Worm (Caenorhabditis elegans) whole organism, young adult: ENCODE measurements around the gene acs-11.
"Not testable (repeated sequence)": the region's sequence is repeated elsewhere in the genome, so short reads cannot be mapped to it uniquely, and the experiment has no call there.

Source experiments
- B0019.2 ChIP-seq: fragments of 200-800 bp; sonication (Bioruptor generic); conservative IDR thresholded peaks from 2 replicates; pipeline ENCODE4 v1.3.6; 2022; ENCODE audit warnings: missing genetic modification reagents, missing genetic modification characterization, missing compliant biosample characterization
- C17E4.6 ChIP-seq: fragments of 200-800 bp; sonication (Bioruptor generic); IDR thresholded peaks from 2 replicates; pipeline ENCODE4 v1.3.6; 2022; ENCODE audit warnings: missing genetic modification reagents, missing genetic modification characterization, missing compliant biosample characterization
- F49E8.2 ChIP-seq: sonication (generic microtip); optimal IDR thresholded peaks from 3 replicates; lab custom pipeline; 2017; ENCODE audit warnings: missing genetic modification characterization, mild to moderate bottlenecking, missing compliant biosample characterization, antibody characterized with exemption, moderate library complexity; ENCODE audit not compliant: insufficient read depth
- Y53F4B.3 ChIP-seq: fragments of 200-800 bp; sonication (Bioruptor generic); IDR thresholded peaks from 2 replicates; pipeline ENCODE4 v1.3.6; 2022; ENCODE audit warnings: missing genetic modification reagents, missing genetic modification characterization, missing compliant biosample characterization
- Y53G8AR.9 ChIP-seq: fragments of 200-800 bp; sonication (Bioruptor generic); conservative IDR thresholded peaks from 2 replicates; pipeline ENCODE4 v1.3.6; 2022; ENCODE audit warnings: missing genetic modification reagents, missing genetic modification characterization, missing compliant biosample characterization
- Y67H2A.10 ChIP-seq: fragments of 200-800 bp; sonication (Bioruptor generic); conservative IDR thresholded peaks from 2 replicates; pipeline ENCODE4 v1.3.6; 2022; ENCODE audit warnings: missing genetic modification reagents, missing genetic modification characterization, missing compliant biosample characterization
- Y79H2A.3 ChIP-seq: fragments of 200-800 bp; sonication (Bioruptor generic); conservative IDR thresholded peaks from 2 replicates; pipeline ENCODE4 v1.3.6; 2022; ENCODE audit warnings: missing genetic modification reagents, missing genetic modification characterization, missing compliant biosample characterization
- Y95B8A.8 ChIP-seq: fragments of 200-800 bp; sonication (Bioruptor generic); IDR thresholded peaks from 2 replicates; pipeline ENCODE4 v1.3.6; 2022; ENCODE audit warnings: missing genetic modification reagents, missing genetic modification characterization, missing compliant biosample characterization
- athp-1 ChIP-seq: sonication (generic microtip); optimal IDR thresholded peaks from 2 replicates; lab custom pipeline; 2017; ENCODE audit warnings: mild to moderate bottlenecking, missing genetic modification characterization, missing compliant biosample characterization
- attf-5 ChIP-seq: fragments of 200-800 bp; sonication (Bioruptor generic); optimal IDR thresholded peaks from 2 replicates; lab custom pipeline; 2018; ENCODE audit warnings: mild to moderate bottlenecking, missing genetic modification characterization, missing compliant biosample characterization
- attf-6 ChIP-seq: fragments of 200-800 bp; sonication (Bioruptor generic); IDR thresholded peaks from 2 replicates; pipeline ENCODE4 v1.3.6; 2022; ENCODE audit warnings: missing genetic modification reagents, missing genetic modification characterization, missing compliant biosample characterization
- bed-2 ChIP-seq: fragments of 200-800 bp; sonication (Bioruptor generic); IDR thresholded peaks from 2 replicates; pipeline ENCODE4 v1.3.6; 2022; ENCODE audit warnings: missing genetic modification reagents, missing genetic modification characterization, missing compliant biosample characterization
- cebp-1 ChIP-seq, 2 experiments: fragments of 200-800 bp in 1 of 2; sonication (Bioruptor generic) in 1 of 2; sonication (generic microtip) in 1 of 2; IDR thresholded peaks in 1 of 2; optimal IDR thresholded peaks in 1 of 2; 2 replicates each; pipeline versions ENCODE4 v1.3.6 to Lab custom; 2017 to 2022; ENCODE audit warnings: missing compliant biosample characterization in 2 of 2, missing genetic modification characterization in 2 of 2, mild to moderate bottlenecking in 1 of 2, missing genetic modification reagents in 1 of 2, moderate library complexity in 1 of 2
- ceh-27 ChIP-seq: fragments of 200-800 bp; sonication (Bioruptor generic); optimal IDR thresholded peaks from 2 replicates; lab custom pipeline; 2018; ENCODE audit warnings: mild to moderate bottlenecking, missing genetic modification characterization, moderate library complexity, missing compliant biosample characterization
- ceh-91 ChIP-seq: fragments of 200-800 bp; sonication (Bioruptor generic); IDR thresholded peaks from 2 replicates; pipeline ENCODE4 v1.3.6; 2022; ENCODE audit warnings: missing genetic modification reagents, missing genetic modification characterization, missing compliant biosample characterization
- die-1 ChIP-seq: sonication (generic microtip); optimal IDR thresholded peaks from 2 replicates; lab custom pipeline; 2016; ENCODE audit warnings: missing genotype, mild to moderate bottlenecking, missing genetic modification characterization, missing compliant biosample characterization
- dox-1 ChIP-seq: fragments of 200-800 bp; sonication (Bioruptor generic); IDR thresholded peaks from 2 replicates; pipeline ENCODE4 v1.3.6; 2022; ENCODE audit warnings: missing genetic modification reagents, missing genetic modification characterization, missing compliant biosample characterization
- efl-1 ChIP-seq: fragments of 150-350 bp; optimal IDR thresholded peaks from 2 replicates; lab custom pipeline; 2014; ENCODE audit warnings: missing biosample characterization, missing genetic modification reagents, missing genetic modification characterization
- hsf-1 ChIP-seq: fragments of 200-800 bp; sonication (Bioruptor generic); IDR thresholded peaks from 2 replicates; pipeline ENCODE4 v1.3.6; 2022; ENCODE audit warnings: missing genetic modification reagents, missing genetic modification characterization, missing compliant biosample characterization
- let-526 ChIP-seq: fragments of 200-800 bp; sonication (Bioruptor generic); IDR thresholded peaks from 2 replicates; pipeline ENCODE4 v1.3.6; 2022; ENCODE audit warnings: missing genetic modification reagents, missing genetic modification characterization, missing compliant biosample characterization
- let-607 ChIP-seq, 2 experiments: fragments of 200-800 bp in 1 of 2; sonication (Bioruptor generic) in 1 of 2; sonication (generic microtip) in 1 of 2; optimal IDR thresholded peaks; 2 replicates each; lab custom pipeline; 2016 to 2018; ENCODE audit warnings: mild to moderate bottlenecking in 2 of 2, missing compliant biosample characterization in 2 of 2, missing genetic modification characterization in 2 of 2, moderate library complexity in 2 of 2, missing genotype in 1 of 2
- lin-26 ChIP-seq: fragments of 200-800 bp; sonication (Bioruptor generic); IDR thresholded peaks from 2 replicates; pipeline ENCODE4 v1.3.6; 2022; ENCODE audit warnings: missing genetic modification reagents, missing genetic modification characterization, missing compliant biosample characterization
- lin-35 ChIP-seq, 3 experiments: fragments of 150-350 bp in 2 of 3; sonication (generic microtip) in 1 of 3; optimal IDR thresholded peaks; 2 replicates each; lab custom pipeline; 2014 to 2018; ENCODE audit warnings: missing biosample characterization in 3 of 3, missing genetic modification characterization in 3 of 3, missing genetic modification reagents in 3 of 3
- lin-40 ChIP-seq: sonication (generic microtip); optimal IDR thresholded peaks from 2 replicates; lab custom pipeline; 2016; ENCODE audit warnings: missing genetic modification characterization, mild to moderate bottlenecking, missing compliant biosample characterization, missing genotype, missing genetic modification reagents
- lir-1 ChIP-seq: fragments of 200-800 bp; sonication (Bioruptor generic); conservative IDR thresholded peaks from 2 replicates; pipeline ENCODE4 v1.3.6; 2022; ENCODE audit warnings: missing genetic modification reagents, missing genetic modification characterization, missing compliant biosample characterization
- lsl-1 ChIP-seq: fragments of 200-800 bp; sonication (Bioruptor generic); optimal IDR thresholded peaks from 2 replicates; lab custom pipeline; 2018; ENCODE audit warnings: mild to moderate bottlenecking, missing genetic modification characterization, moderate library complexity, missing compliant biosample characterization
- madf-10 ChIP-seq: sonication (generic microtip); optimal IDR thresholded peaks from 2 replicates; lab custom pipeline; 2016; ENCODE audit warnings: mild to moderate bottlenecking, missing genetic modification characterization, missing compliant biosample characterization
- madf-6 ChIP-seq: fragments of 200-800 bp; sonication (Bioruptor generic); IDR thresholded peaks from 2 replicates; pipeline ENCODE4 v1.3.6; 2022; ENCODE audit warnings: missing genetic modification reagents, missing genetic modification characterization, missing compliant biosample characterization
- madf-8 ChIP-seq: fragments of 200-800 bp; sonication (Bioruptor generic); conservative IDR thresholded peaks from 2 replicates; pipeline ENCODE4 v1.3.6; 2022; ENCODE audit warnings: missing genetic modification reagents, missing genetic modification characterization, missing compliant biosample characterization
- mcd-1 ChIP-seq: fragments of 200-800 bp; sonication (Bioruptor generic); IDR thresholded peaks from 2 replicates; pipeline ENCODE4 v1.3.6; 2022; ENCODE audit warnings: missing genetic modification reagents, missing genetic modification characterization, missing compliant biosample characterization
- nhr-80 ChIP-seq: sonication (generic microtip); optimal IDR thresholded peaks from 2 replicates; lab custom pipeline; 2016; ENCODE audit warnings: missing genetic modification characterization, missing compliant biosample characterization
- nhr-90 ChIP-seq: sonication (generic microtip); optimal IDR thresholded peaks from 2 replicates; lab custom pipeline; 2016; ENCODE audit warnings: missing genotype, mild to moderate bottlenecking, missing genetic modification characterization, missing compliant biosample characterization
- pha-4 ChIP-seq: fragments of 150-350 bp; sonication (generic microtip); optimal IDR thresholded peaks from 2 replicates; lab custom pipeline; 2014; ENCODE audit warnings: missing biosample characterization, missing genetic modification reagents, missing genetic modification characterization
- rcor-1 ChIP-seq: fragments of 200-800 bp; sonication (Bioruptor generic); IDR thresholded peaks from 2 replicates; pipeline ENCODE4 v1.3.6; 2022; ENCODE audit warnings: missing genetic modification reagents, missing genetic modification characterization, missing compliant biosample characterization
- rpc-1 ChIP-seq, 2 experiments: fragments of 150-350 bp in 1 of 2; sonication (generic microtip) in 1 of 2; optimal IDR thresholded peaks; 2 replicates each; lab custom pipeline; 2014 to 2018; ENCODE audit warnings: missing biosample characterization in 1 of 2, missing genetic modification characterization in 1 of 2, missing genetic modification reagents in 1 of 2, missing genotype in 1 of 2
- snpc-1.3 ChIP-seq: sonication (generic microtip); optimal IDR thresholded peaks from 2 replicates; lab custom pipeline; 2017; ENCODE audit warnings: missing genetic modification characterization, mild to moderate bottlenecking, missing compliant biosample characterization, antibody characterized with exemption, moderate library complexity, missing genotype, missing genetic modification reagents; ENCODE audit not compliant: insufficient read depth
- snpc-4 ChIP-seq, 5 experiments: fragments of 150-350 bp in 1 of 5; sonication (generic microtip) in 4 of 5; optimal IDR thresholded peaks; 2 replicates each; lab custom pipeline; 2014 to 2018; ENCODE audit warnings: missing genetic modification characterization in 5 of 5, missing biosample characterization in 3 of 5, antibody characterized with exemption in 2 of 5, mild to moderate bottlenecking in 2 of 5, missing compliant biosample characterization in 2 of 5, missing genotype in 2 of 5, moderate library complexity in 2 of 5, missing genetic modification reagents in 1 of 5
- unc-130 ChIP-seq: sonication (generic microtip); optimal IDR thresholded peaks from 2 replicates; lab custom pipeline; 2016; ENCODE audit warnings: missing genetic modification reagents, missing genetic modification characterization, missing compliant biosample characterization
- ztf-25 ChIP-seq: fragments of 200-800 bp; sonication (Bioruptor generic); IDR thresholded peaks from 2 replicates; pipeline ENCODE4 v1.3.6; 2022; ENCODE audit warnings: missing genetic modification reagents, missing genetic modification characterization, missing compliant biosample characterization
- ztf-28 ChIP-seq: fragments of 200-800 bp; sonication (Bioruptor generic); IDR thresholded peaks from 2 replicates; pipeline ENCODE4 v1.3.6; 2022; ENCODE audit warnings: missing genetic modification reagents, missing genetic modification characterization, missing compliant biosample characterization

The acs-11 gene

DNA sequence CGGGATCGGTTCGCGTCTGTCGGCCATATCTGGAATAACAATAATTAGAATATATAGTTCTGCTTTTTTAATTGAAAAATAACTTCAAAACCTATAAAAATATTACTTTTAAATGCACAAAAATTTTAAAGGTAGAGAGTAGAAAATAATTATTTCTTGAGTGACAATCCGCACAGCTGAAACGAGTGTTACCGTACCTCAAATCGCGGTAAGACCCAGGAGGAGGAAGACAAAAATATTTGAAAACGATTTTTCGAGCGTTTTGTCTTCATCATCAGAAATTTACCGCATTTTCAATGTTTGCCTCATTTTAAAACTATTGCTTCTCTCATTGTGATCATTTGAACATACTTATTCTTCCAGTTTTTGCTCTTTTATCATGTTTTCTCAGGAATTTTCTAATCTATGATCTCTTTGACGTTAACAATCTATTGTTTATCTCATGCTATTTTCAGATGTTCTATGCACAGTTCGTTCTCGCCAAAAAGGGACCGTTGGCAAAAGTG lies 43.6 kb upstream of the acs-11 start, which contains the start of the genes rpn-5 and scc-1 (continued):
- TF ChIP-seq madf-6 (GFP tag; lab: Robert Waterston, UW) = peak; percentile 85
- peak; percentile 25 for TF ChIP-seq rpc-1 (optimal IDR thresholded peaks at IDR 0.05; lab: Kevin White, UChicago)
- TF ChIP-seq rpc-1 (tag; optimal IDR thresholded peaks at IDR 0.05; lab: Kevin White, UChicago) = no peak
- TF ChIP-seq cebp-1 (GFP tag; IDR thresholded peaks at IDR 0.05; lab: Robert Waterston, UW) = no peak
- peak; percentile 12 for TF ChIP-seq cebp-1 (tag; optimal IDR thresholded peaks at IDR 0.05; lab: Kevin White, UChicago)
- no peak for TF ChIP-seq ceh-91
- TF ChIP-seq snpc-1.3 (tag; lab: Kevin White, UChicago) = peak; percentile 6
- TF ChIP-seq rcor-1 (GFP tag; lab: Robert Waterston, UW) = 0 out of 2 replicates have a peak, but pooled peaks have one; percentile 7
- TF ChIP-seq F49E8.2 (tag; lab: Kevin White, UChicago) = peak; percentile 49
- TF ChIP-seq let-607 (tag; optimal IDR thresholded peaks at IDR 0.05; lab: Kevin White, UChicago) = peak in 1 of 2 experiments; percentile 4
- TF ChIP-seq lsl-1 (GFP tag; lab: Kevin White, UChicago) = peak; percentile 91
- TF ChIP-seq pha-4 (tag; lab: Kevin White, UChicago) = peak; percentile 54

DNA sequence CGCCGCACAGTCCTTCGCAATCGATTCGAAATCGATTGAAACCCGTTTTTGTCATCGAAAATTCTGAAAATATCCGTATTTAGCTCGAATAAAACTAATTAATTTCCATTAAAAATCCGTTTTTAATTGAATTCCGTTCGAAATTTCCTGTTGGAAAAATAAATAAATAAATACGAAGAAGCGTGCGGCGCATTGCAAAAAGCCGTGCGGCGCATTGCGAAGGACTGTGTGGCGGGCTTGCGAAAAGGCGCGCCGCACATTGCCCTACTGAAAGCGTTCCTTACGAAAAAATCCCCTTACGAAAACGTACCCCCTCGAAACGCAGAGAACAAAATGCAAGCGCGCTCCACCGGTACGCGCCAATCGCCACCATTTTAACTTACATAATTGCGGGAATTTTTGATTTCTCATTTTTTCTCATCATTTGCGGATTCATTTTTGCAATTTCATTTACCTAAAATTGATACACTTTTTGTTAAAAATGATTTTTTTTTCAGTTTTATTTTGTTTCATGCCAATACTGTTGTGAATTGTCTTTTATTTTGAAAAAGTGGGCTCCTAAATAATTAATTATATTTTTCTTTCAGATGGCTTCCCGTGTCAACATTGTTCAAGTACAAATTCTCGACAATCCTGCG lies 40.3 kb upstream of the acs-11 start, which contains the start of gene unc-85:
Gene unc-85, plus strand, starts transcription at position 588 of the 638 bp plus-strand sequence.
- TF ChIP-seq Y79H2A.3 (GFP tag; lab: Robert Waterston, UW) (peak; percentile 89), ztf-25 (GFP tag; lab: Robert Waterston, UW) (peak; percentile 93), let-526 (GFP tag; lab: Robert Waterston, UW) (peak; percentile 82), mcd-1 (peak; percentile 99), athp-1 (tag; lab: Kevin White, UChicago) (peak; percentile 46), cebp-1 (GFP tag; IDR thresholded peaks at IDR 0.05; lab: Robert Waterston, UW) (peak; percentile 78), cebp-1 (tag; optimal IDR thresholded peaks at IDR 0.05; lab: Kevin White, UChicago) (peak; percentile 79), madf-8 (GFP tag; lab: Robert Waterston, UW) (peak; percentile 97), snpc-1.3 (tag; lab: Kevin White, UChicago) (peak; percentile 36), lin-26 (GFP tag; lab: Robert Waterston, UW) (peak; percentile 79), Y53G8AR.9 (GFP tag; lab: Robert Waterston, UW) (peak; percentile 94), dox-1 (peak; percentile 99), attf-6 (GFP tag; lab: Robert Waterston, UW) (peak; percentile 77), B0019.2 (peak; percentile 98), snpc-4 (tag; optimal IDR thresholded peaks at IDR 0.05; lab: Kevin White, UChicago) (peak; percentile 20 to 66 (median 58)), die-1 (tag; lab: Kevin White, UChicago) (peak; percentile 28), madf-10 (tag; lab: Kevin White, UChicago) (peak; percentile 44), let-607 (tag; optimal IDR thresholded peaks at IDR 0.05; lab: Kevin White, UChicago) (peak in 1 of 2 experiments; percentile 74), C17E4.6 (peak; percentile 98), lin-40 (tag; lab: Kevin White, UChicago) (peak; percentile 82), lsl-1 (GFP tag; lab: Kevin White, UChicago) (peak; percentile 79), lin-35 (GFP tag; optimal IDR thresholded peaks at IDR 0.05; lab: Kevin White, UChicago) (peak; percentile 54 to 70 (median 60)), unc-130 (GFP tag; lab: Kevin White, UChicago) (peak; percentile 56), ceh-91 (peak; percentile 100), Y67H2A.10 (peak; percentile 91), Y53F4B.3 (GFP tag; lab: Robert Waterston, UW) (peak; percentile 87), nhr-90 (tag; lab: Kevin White, UChicago) (peak; percentile 34), Y95B8A.8 (GFP tag; lab: Robert Waterston, UW) (peak; percentile 99), attf-5 (GFP tag; lab: Kevin White, UChicago) (peak; percentile 90), ztf-28 (peak; percentile 98), hsf-1 (GFP tag; lab: Robert Waterston, UW) (peak; percentile 95), efl-1 (GFP tag; lab: Kevin White, UChicago) (peak; percentile 96), bed-2 (GFP tag; lab: Robert Waterston, UW) (peak; percentile 94), ceh-27 (GFP tag; lab: Kevin White, UChicago) (peak; percentile 70), F49E8.2 (tag; lab: Kevin White, UChicago) (peak; percentile 87), lir-1 (GFP tag; lab: Robert Waterston, UW) (peak; percentile 86), madf-6 (GFP tag; lab: Robert Waterston, UW) (peak; percentile 99), nhr-80 (tag; lab: Kevin White, UChicago) (peak; percentile 57)
- not testable (repeated sequence) for TF ChIP-seq snpc-4 (GFP tag; optimal IDR thresholded peaks at IDR 0.05; lab: Kevin White, UChicago)
